Fruit fly (Drosophila melanogaster) whole organism, embryonic: ENCODE data around the gene CG14644.

Experiments
- B-H2 ChIP-seq: fragments of 200-800 bp; sonication (Bioruptor generic); optimal IDR thresholded peaks from 2 replicates; lab custom pipeline; 2018; ENCODE audit warnings: missing biosample characterization, mild to moderate bottlenecking, missing genetic modification characterization
- CG1024 ChIP-seq: fragments of 200-800 bp; sonication (Bioruptor generic); IDR thresholded peaks from 2 replicates; pipeline ENCODE4 v1.3.6; 2022; ENCODE audit warnings: missing biosample characterization, missing genetic modification characterization
- CG10654 ChIP-seq: fragments of 200-800 bp; sonication (Bioruptor generic); optimal IDR thresholded peaks from 2 replicates; lab custom pipeline; 2016; ENCODE audit warnings: missing biosample characterization, missing genetic modification characterization
- CG11696 ChIP-seq: fragments of 200-800 bp; sonication (Bioruptor generic); IDR thresholded peaks from 2 replicates; pipeline ENCODE4 v1.3.6; 2022; ENCODE audit warnings: missing biosample characterization, missing genetic modification characterization
- CG12155 ChIP-seq: fragments of 200-800 bp; sonication (Bioruptor generic); optimal IDR thresholded peaks from 3 replicates; lab custom pipeline; 2016; ENCODE audit warnings: missing biosample characterization, missing genetic modification characterization
- CG14965 ChIP-seq: fragments of 200-800 bp; sonication (Bioruptor generic); optimal IDR thresholded peaks from 2 replicates; lab custom pipeline; 2016; ENCODE audit warnings: missing biosample characterization, missing genetic modification characterization, borderline replicate concordance
- CG1603 ChIP-seq: fragments of 200-800 bp; sonication (Bioruptor generic); optimal IDR thresholded peaks from 2 replicates; lab custom pipeline; 2019; ENCODE audit warnings: missing biosample characterization, mild to moderate bottlenecking, missing genetic modification characterization, moderate library complexity
- CG16813 ChIP-seq: fragments of 200-800 bp; sonication (Bioruptor generic); IDR thresholded peaks from 3 replicates; pipeline ENCODE4 v1.3.6; 2022; ENCODE audit warnings: missing biosample characterization, missing genetic modification characterization; ENCODE audit not compliant: partially characterized antibody
- CG2116 ChIP-seq: fragments of 200-800 bp; sonication (Bioruptor generic); optimal IDR thresholded peaks from 3 replicates; lab custom pipeline; 2018; ENCODE audit warnings: missing biosample characterization, mild to moderate bottlenecking, missing genetic modification characterization
- CG2199 ChIP-seq: fragments of 200-800 bp; sonication (Bioruptor generic); IDR thresholded peaks from 3 replicates; pipeline ENCODE4 v1.3.6; 2022; ENCODE audit warnings: missing biosample characterization, missing genetic modification characterization
- CG30020 ChIP-seq: fragments of 200-800 bp; optimal IDR thresholded peaks from 2 replicates; lab custom pipeline; 2019; ENCODE audit warnings: missing biosample characterization, mild to moderate bottlenecking, missing genetic modification characterization, moderate library complexity
- CG30403 ChIP-seq: fragments of 200-800 bp; sonication (Bioruptor generic); optimal IDR thresholded peaks from 3 replicates; lab custom pipeline; 2016; ENCODE audit warnings: missing biosample characterization, missing genetic modification characterization
- CG3281 ChIP-seq: fragments of 200-800 bp; sonication (Bioruptor generic); optimal IDR thresholded peaks from 3 replicates; lab custom pipeline; 2017; ENCODE audit warnings: missing biosample characterization, mild to moderate bottlenecking, missing genetic modification characterization
- CG4617 ChIP-seq: fragments of 200-800 bp; sonication (Bioruptor generic); optimal IDR thresholded peaks from 3 replicates; lab custom pipeline; 2016; ENCODE audit warnings: missing biosample characterization, missing genetic modification characterization, borderline replicate concordance
- CG6791 ChIP-seq: fragments of 200-800 bp; sonication (Bioruptor generic); IDR thresholded peaks from 3 replicates; pipeline ENCODE4 v1.3.6; 2022; ENCODE audit warnings: missing biosample characterization, missing genetic modification characterization; ENCODE audit not compliant: partially characterized antibody
- CG6813 ChIP-seq: fragments of 200-800 bp; sonication (Bioruptor generic); optimal IDR thresholded peaks from 2 replicates; lab custom pipeline; 2017; ENCODE audit warnings: missing biosample characterization, missing genetic modification characterization, mild to moderate bottlenecking, moderate library complexity, missing genetic modification reagents
- CG7786 ChIP-seq: fragments of 200-800 bp; sonication (Bioruptor generic); optimal IDR thresholded peaks from 2 replicates; lab custom pipeline; 2016; ENCODE audit warnings: missing biosample characterization, missing genetic modification characterization
- CG8290 ChIP-seq, 3 experiments: fragments of 200-800 bp; sonication (Bioruptor generic); optimal IDR thresholded peaks; 2 replicates each; lab custom pipeline; 2016 to 2019; ENCODE audit warnings: missing biosample characterization in 3 of 3, missing genetic modification characterization in 3 of 3, mild to moderate bottlenecking in 2 of 3, moderate library complexity in 1 of 3
- CG9215 ChIP-seq: fragments of 200-800 bp; sonication (Bioruptor generic); IDR thresholded peaks from 2 replicates; pipeline ENCODE4 v1.3.6; 2022; ENCODE audit warnings: missing biosample characterization, missing genetic modification characterization
- D ChIP-seq, 2 experiments: fragments of 200-800 bp in 1 of 2; fragments of >200 bp in 1 of 2; sonication (Bioruptor generic) in 1 of 2; optimal IDR thresholded peaks; 2 replicates in 1 of 2; 3 replicates in 1 of 2; lab custom pipeline; 2017; ENCODE audit warnings: mild to moderate bottlenecking in 1 of 2, missing biosample characterization in 1 of 2, missing genetic modification characterization in 1 of 2, missing genetic modification reagents in 1 of 2
- Dek ChIP-seq: fragments of 200-800 bp; sonication (Bioruptor generic); optimal IDR thresholded peaks from 3 replicates; lab custom pipeline; 2019; ENCODE audit warnings: missing biosample characterization, mild to moderate bottlenecking, missing genetic modification characterization, moderate library complexity
- Dll ChIP-seq: fragments of 200-800 bp; sonication (Bioruptor generic); IDR thresholded peaks from 4 replicates; pipeline ENCODE4 v1.3.6; 2022; ENCODE audit warnings: missing biosample characterization, missing genetic modification characterization; ENCODE audit not compliant: partially characterized antibody
- E2f2 ChIP-seq: fragments of 200-800 bp; sonication (Bioruptor generic); IDR thresholded peaks from 2 replicates; pipeline ENCODE4 v1.3.6; 2022; ENCODE audit warnings: missing biosample characterization, missing genetic modification characterization
- Ets65A ChIP-seq: fragments of 200-800 bp; sonication (Bioruptor generic); peaks from one replicate; lab custom pipeline; 2016; ENCODE audit warnings: missing biosample characterization, missing genetic modification characterization
- GATAe ChIP-seq: fragments of 200-800 bp; sonication (Bioruptor generic); conservative IDR thresholded peaks from 2 replicates; pipeline ENCODE4 v1.3.6; 2022; ENCODE audit warnings: missing biosample characterization, missing genetic modification characterization
- HLH4C ChIP-seq: fragments of 200-800 bp; sonication (Bioruptor generic); IDR thresholded peaks from 3 replicates; pipeline ENCODE4 v1.3.6; 2022; ENCODE audit warnings: missing biosample characterization, missing genetic modification characterization; ENCODE audit not compliant: partially characterized antibody
- HLHmδ ChIP-seq: fragments of 200-800 bp; sonication (Bioruptor generic); optimal IDR thresholded peaks from 2 replicates; lab custom pipeline; 2018; ENCODE audit warnings: missing biosample characterization, mild to moderate bottlenecking, missing genetic modification characterization, moderate library complexity
- MBD-R2 ChIP-seq: fragments of 200-800 bp; sonication (Bioruptor generic); IDR thresholded peaks from 2 replicates; pipeline ENCODE4 v1.3.6; 2022; ENCODE audit warnings: missing biosample characterization, missing genetic modification characterization
- MESR4 ChIP-seq: fragments of 200-800 bp; sonication (Bioruptor generic); optimal IDR thresholded peaks from 2 replicates; lab custom pipeline; 2018; ENCODE audit warnings: missing biosample characterization, mild to moderate bottlenecking, missing genetic modification characterization, moderate library complexity
- Med ChIP-seq: fragments of 200-800 bp; sonication (Bioruptor generic); peaks from one replicate; lab custom pipeline; 2016; ENCODE audit warnings: missing biosample characterization, missing genetic modification characterization, mild to moderate bottlenecking, inconsistent platforms, moderate library complexity
- Nf-YA ChIP-seq: fragments of 200-800 bp; sonication (Bioruptor generic); IDR thresholded peaks from 2 replicates; pipeline ENCODE4 v1.3.6; 2022; ENCODE audit warnings: missing biosample characterization, missing genetic modification characterization
- Sox100B ChIP-seq: fragments of 200-800 bp; sonication (Bioruptor generic); optimal IDR thresholded peaks from 3 replicates; lab custom pipeline; 2018; ENCODE audit warnings: missing biosample characterization, mild to moderate bottlenecking, missing genetic modification characterization
- YL-1 ChIP-seq: fragments of 200-800 bp; sonication (Bioruptor generic); optimal IDR thresholded peaks from 3 replicates; lab custom pipeline; 2017; ENCODE audit warnings: missing biosample characterization, mild to moderate bottlenecking, missing genetic modification characterization
- amos ChIP-seq: fragments of 200-800 bp; sonication (Bioruptor generic); IDR thresholded peaks from 2 replicates; pipeline ENCODE4 v1.3.6; 2022; ENCODE audit warnings: missing biosample characterization, missing genetic modification characterization; ENCODE audit not compliant: partially characterized antibody
- hb ChIP-seq: fragments of 200-800 bp; sonication (Bioruptor generic); IDR thresholded peaks from 3 replicates; pipeline ENCODE4 v1.3.6; 2022; ENCODE audit warnings: missing biosample characterization, missing genetic modification characterization; ENCODE audit not compliant: partially characterized antibody
- ind ChIP-seq: fragments of 200-800 bp; sonication (Bioruptor generic); optimal IDR thresholded peaks from 3 replicates; lab custom pipeline; 2016; ENCODE audit warnings: missing biosample characterization, missing genetic modification characterization
- ken ChIP-seq: fragments of 200-800 bp; sonication (Bioruptor generic); IDR thresholded peaks from 3 replicates; pipeline ENCODE4 v1.3.6; 2022; ENCODE audit warnings: missing biosample characterization, missing genetic modification characterization
- lab ChIP-seq: fragments of 200-800 bp; sonication (Bioruptor generic); optimal IDR thresholded peaks from 3 replicates; lab custom pipeline; 2017; ENCODE audit warnings: missing biosample characterization, missing genetic modification characterization, mild to moderate bottlenecking, moderate library complexity, missing genetic modification reagents
- nom ChIP-seq: fragments of 200-800 bp; sonication (Bioruptor generic); optimal IDR thresholded peaks from 2 replicates; lab custom pipeline; 2017; ENCODE audit warnings: missing biosample characterization, missing genetic modification characterization, mild to moderate bottlenecking, moderate library complexity, missing genetic modification reagents
- pzg ChIP-seq: fragments of 200-800 bp; sonication (Bioruptor generic); optimal IDR thresholded peaks from 3 replicates; lab custom pipeline; 2018; ENCODE audit warnings: missing biosample characterization, mild to moderate bottlenecking, missing genetic modification characterization, moderate library complexity
- row ChIP-seq: fragments of 200-800 bp; sonication (Bioruptor generic); IDR thresholded peaks from 3 replicates; pipeline ENCODE4 v1.3.6; 2022; ENCODE audit warnings: missing biosample characterization, missing genetic modification characterization
- tin ChIP-seq: fragments of 200-800 bp; sonication (Bioruptor generic); optimal IDR thresholded peaks from 3 replicates; lab custom pipeline; 2016; ENCODE audit warnings: missing biosample characterization, missing genetic modification characterization
- toy ChIP-seq: fragments of 200-800 bp; sonication (Bioruptor generic); IDR thresholded peaks from 2 replicates; pipeline ENCODE4 v1.3.6; 2022; ENCODE audit warnings: missing biosample characterization, missing genetic modification characterization
- trh ChIP-seq: fragments of 200-800 bp; sonication (Bioruptor generic); optimal IDR thresholded peaks from 2 replicates; lab custom pipeline; 2016; ENCODE audit warnings: missing biosample characterization, missing genetic modification characterization
- vfl ChIP-seq: fragments of 200-800 bp; sonication (Bioruptor generic); optimal IDR thresholded peaks from 2 replicates; lab custom pipeline; 2016; ENCODE audit warnings: missing biosample characterization, missing genetic modification characterization

CG14644 gene

dm6 chr3R:4233018-4233385 lies 19.8 kb downstream of the CG14644 start, which contains the start of gene abs:
Gene abs (plus strand): TSS chr3R:4233047.
- TF ChIP-seq D (optimal IDR thresholded peaks at IDR 0.05; lab: Kevin White, UChicago) (peak; percentile 74), D (GFP tag; optimal IDR thresholded peaks at IDR 0.05; lab: Kevin White, UChicago) (no peak), Nf-YA (GFP tag; lab: Robert Waterston, UW) (no peak), pzg (GFP tag; lab: Kevin White, UChicago) (peak; percentile 28), CG4617 (GFP tag; lab: Kevin White, UChicago) (peak; percentile 60), tin (GFP tag; lab: Kevin White, UChicago) (no peak), YL-1 (GFP tag; lab: Kevin White, UChicago) (peak; percentile 28), HLH4C (GFP tag; lab: Robert Waterston, UW) (0 out of 3 replicates have a peak, but pooled peaks have one; percentile 14), CG3281 (no peak), vfl (GFP tag; lab: Kevin White, UChicago) (no peak), Med (GFP tag; lab: Kevin White, UChicago) (peak; percentile 15), MESR4 (GFP tag; lab: Kevin White, UChicago) (peak; percentile 60), Dll (0 out of 4 replicates have a peak, but pooled peaks have one; percentile 14), hb (0 out of 3 replicates have a peak, but pooled peaks have one; percentile 12), CG1603 (tag; lab: Kevin White, UChicago) (peak; percentile 31), E2f2 (GFP tag; lab: Robert Waterston, UW) (0 out of 2 replicates have a peak, but pooled peaks have one; percentile 12), amos (GFP tag; lab: Robert Waterston, UW) (0 out of 2 replicates have a peak, but pooled peaks have one; percentile 30), lab (no peak), MBD-R2 (GFP tag; lab: Robert Waterston, UW) (0 out of 2 replicates have a peak, but pooled peaks have one; percentile 33), ind (GFP tag; lab: Kevin White, UChicago) (no peak)

- TF ChIP-seq row (GFP tag; lab: Robert Waterston, UW) = peak; percentile 65
- peak; percentile 31 for TF ChIP-seq CG2116 (GFP tag; lab: Kevin White, UChicago)
- TF ChIP-seq nom (GFP tag; lab: Kevin White, UChicago) = peak; percentile 30
- no peak for TF ChIP-seq CG11696 (GFP tag; lab: Robert Waterston, UW)
- TF ChIP-seq Ets65A (GFP tag; lab: Kevin White, UChicago) = peak; percentile 82
- no peak for TF ChIP-seq CG14965 (GFP tag; lab: Kevin White, UChicago)
- TF ChIP-seq toy (GFP tag; lab: Robert Waterston, UW) = no peak
- peak; percentile 95 for TF ChIP-seq CG30020 (tag; lab: Kevin White, UChicago)
- TF ChIP-seq trh (GFP tag; lab: Kevin White, UChicago) = no peak
- TF ChIP-seq CG16813 (GFP tag; lab: Robert Waterston, UW) = peak; percentile 64
- no peak for TF ChIP-seq B-H2 (GFP tag; lab: Kevin White, UChicago)
- TF ChIP-seq CG6813 = no peak
- no peak for TF ChIP-seq CG7786
- TF ChIP-seq HLHmδ (GFP tag; lab: Kevin White, UChicago) = no peak
- TF ChIP-seq ken = no peak
- TF ChIP-seq CG8290 (GFP tag; optimal IDR thresholded peaks at IDR 0.05; lab: Kevin White, UChicago) = no peak
- TF ChIP-seq CG8290 (tag; optimal IDR thresholded peaks at IDR 0.05; lab: Kevin White, UChicago) = peak in 1 of 2 experiments; percentile 42
- TF ChIP-seq CG1024 = peak; percentile 94
- TF ChIP-seq CG4617 (GFP tag; lab: Kevin White, UChicago) = peak; percentile 61
- peak; percentile 19 for TF ChIP-seq CG30403 (GFP tag; lab: Kevin White, UChicago)
- TF ChIP-seq CG9215 (GFP tag; lab: Robert Waterston, UW) = 0 out of 2 replicates have a peak, but pooled peaks have one; percentile 19
- no peak for TF ChIP-seq GATAe (GFP tag; lab: Robert Waterston, UW)
- no peak for TF ChIP-seq Dek (tag; lab: Kevin White, UChicago)
- TF ChIP-seq CG12155 (GFP tag; lab: Kevin White, UChicago) = no peak
- TF ChIP-seq Sox100B (GFP tag; lab: Kevin White, UChicago) = no peak
- TF ChIP-seq CG10654 (GFP tag; lab: Kevin White, UChicago) = no peak
- TF ChIP-seq CG6791 (GFP tag; lab: Robert Waterston, UW) = peak; percentile 53; the same call in 1 of the 3 replicates
- TF ChIP-seq CG2199 (GFP tag; lab: Robert Waterston, UW) = 0 out of 3 replicates have a peak, but pooled peaks have one; percentile 24
Measured at dm6 chr3R:4232139-4233017, 20.5 kb downstream of the CG14644 start, which contains the start of gene CG14641. Gene CG14641 (minus strand): TSS chr3R:4232342.
